Worm (Caenorhabditis elegans): ENCODE measurements around the gene B0284.3.

ce11 chrIII:4356384-4356783 is 23.2 kb downstream of the B0284.3 start, which contains the start of gene mnp-1:
- TF ChIP-seq ceh-16 (tag; optimal IDR thresholded peaks at IDR 0.05) (no peak), skn-1 (tag; optimal IDR thresholded peaks at IDR 0.05) (no peak), zag-1 (tag; optimal IDR thresholded peaks at IDR 0.05) (no peak), fkh-2 (tag; optimal IDR thresholded peaks at IDR 0.05) (no peak)
